Fruit fly (Drosophila melanogaster) whole organism, embryonic: Measurements from ENCODE around the gene CG32026.

ENCODE experiments used
- Blimp-1 ChIP-seq: fragments of 200-800 bp; sonication (Bioruptor generic); optimal IDR thresholded peaks from 3 replicates; lab custom pipeline; 2018; ENCODE audit warnings: missing biosample characterization, missing genetic modification characterization, mild to moderate bottlenecking, moderate library complexity, missing genetic modification reagents
- CG10654 ChIP-seq: fragments of 200-800 bp; sonication (Bioruptor generic); optimal IDR thresholded peaks from 2 replicates; lab custom pipeline; 2016; ENCODE audit warnings: missing biosample characterization, missing genetic modification characterization
- CG12391 ChIP-seq: fragments of 200-800 bp; sonication (Bioruptor generic); optimal IDR thresholded peaks from 3 replicates; lab custom pipeline; 2018; ENCODE audit warnings: missing biosample characterization, mild to moderate bottlenecking, missing genetic modification characterization, moderate library complexity
- CG14441 ChIP-seq: fragments of 200-800 bp; sonication (Bioruptor generic); IDR thresholded peaks from 2 replicates; pipeline ENCODE4 v1.3.6; 2022; ENCODE audit warnings: missing biosample characterization, missing genetic modification characterization
- CG1832 ChIP-seq: fragments of 200-800 bp; sonication (Bioruptor generic); optimal IDR thresholded peaks from 2 replicates; lab custom pipeline; 2017; ENCODE audit warnings: missing biosample characterization, mild to moderate bottlenecking, missing genetic modification characterization, inconsistent platforms
- CG18599 ChIP-seq: fragments of 200-800 bp; sonication (Bioruptor generic); optimal IDR thresholded peaks from 3 replicates; lab custom pipeline; 2017; ENCODE audit warnings: missing biosample characterization, missing genetic modification characterization, mild to moderate bottlenecking, moderate library complexity, missing genetic modification reagents
- CG18764 ChIP-seq: fragments of 200-800 bp; sonication (Bioruptor generic); optimal IDR thresholded peaks from 3 replicates; lab custom pipeline; 2016; ENCODE audit warnings: missing biosample characterization, missing genetic modification characterization
- CG31365 ChIP-seq: fragments of 200-800 bp; sonication (Bioruptor generic); optimal IDR thresholded peaks from 2 replicates; lab custom pipeline; 2018; ENCODE audit warnings: missing biosample characterization, mild to moderate bottlenecking, missing genetic modification characterization
- CG32767 ChIP-seq: fragments of 200-800 bp; sonication (Bioruptor generic); IDR thresholded peaks from 2 replicates; pipeline ENCODE4 v1.3.6; 2022; ENCODE audit warnings: missing biosample characterization, missing genetic modification characterization
- CG8359 ChIP-seq: fragments of 200-800 bp; sonication (Bioruptor generic); optimal IDR thresholded peaks from 2 replicates; lab custom pipeline; 2017; ENCODE audit warnings: missing biosample characterization, mild to moderate bottlenecking, missing genetic modification characterization, borderline replicate concordance
- CG8944 ChIP-seq: fragments of 200-800 bp; sonication (Bioruptor generic); optimal IDR thresholded peaks from 3 replicates; lab custom pipeline; 2016; ENCODE audit warnings: missing biosample characterization, missing genetic modification characterization
- D19A ChIP-seq: fragments of 200-800 bp; optimal IDR thresholded peaks from 3 replicates; lab custom pipeline; 2019; ENCODE audit warnings: missing biosample characterization, mild to moderate bottlenecking, missing genetic modification characterization, moderate library complexity
- Ets65A ChIP-seq: fragments of 200-800 bp; sonication (Bioruptor generic); peaks from one replicate; lab custom pipeline; 2016; ENCODE audit warnings: missing biosample characterization, missing genetic modification characterization
- Ets97D ChIP-seq: fragments of 200-800 bp; sonication (Bioruptor generic); optimal IDR thresholded peaks from 3 replicates; lab custom pipeline; 2016; ENCODE audit warnings: missing biosample characterization, missing genetic modification characterization
- Fer2 ChIP-seq: fragments of 200-800 bp; sonication (Bioruptor generic); optimal IDR thresholded peaks from 2 replicates; lab custom pipeline; 2018; ENCODE audit warnings: missing biosample characterization, mild to moderate bottlenecking, missing genetic modification characterization, moderate library complexity
- GATAe ChIP-seq: fragments of 200-800 bp; sonication (Bioruptor generic); conservative IDR thresholded peaks from 2 replicates; pipeline ENCODE4 v1.3.6; 2022; ENCODE audit warnings: missing biosample characterization, missing genetic modification characterization
- MTF-1 ChIP-seq: fragments of 200-800 bp; sonication (Bioruptor generic); optimal IDR thresholded peaks from 2 replicates; lab custom pipeline; 2018; ENCODE audit warnings: missing biosample characterization, mild to moderate bottlenecking, missing genetic modification characterization, borderline replicate concordance
- Med ChIP-seq: fragments of 200-800 bp; sonication (Bioruptor generic); peaks from one replicate; lab custom pipeline; 2016; ENCODE audit warnings: missing biosample characterization, missing genetic modification characterization, mild to moderate bottlenecking, inconsistent platforms, moderate library complexity
- Side ChIP-seq: fragments of 200-800 bp; sonication (Bioruptor generic); optimal IDR thresholded peaks from 2 replicates; lab custom pipeline; 2016; ENCODE audit warnings: missing biosample characterization, missing genetic modification characterization
- Tbp ChIP-seq: fragments of >200 bp; optimal IDR thresholded peaks from 2 replicates; lab custom pipeline; 2018; ENCODE audit warnings: missing biosample characterization, missing genetic modification characterization
- aop ChIP-seq: fragments of 200-800 bp; sonication (Bioruptor generic); IDR thresholded peaks from 2 replicates; pipeline ENCODE4 v1.3.6; 2022; ENCODE audit warnings: missing biosample characterization, missing genetic modification characterization
- cg ChIP-seq: fragments of 200-800 bp; sonication (Bioruptor generic); optimal IDR thresholded peaks from 3 replicates; lab custom pipeline; 2019; ENCODE audit warnings: missing biosample characterization, mild to moderate bottlenecking, missing genetic modification characterization, moderate library complexity
- dpn ChIP-seq, 2 experiments: fragments of 200-800 bp; sonication (Bioruptor generic); optimal IDR thresholded peaks; 3 replicates each; lab custom pipeline; 2016; ENCODE audit warnings: missing biosample characterization in 2 of 2, missing genetic modification characterization in 2 of 2
- dysf ChIP-seq: fragments of 200-800 bp; sonication (Bioruptor generic); IDR thresholded peaks from 3 replicates; pipeline ENCODE4 v1.3.6; 2022; ENCODE audit warnings: missing biosample characterization, missing genetic modification characterization
- eve ChIP-seq, 2 experiments: fragments of >200 bp; optimal IDR thresholded peaks; 2 replicates each; lab custom pipeline; 2017; ENCODE audit warnings: missing biosample characterization in 2 of 2, missing genetic modification characterization in 2 of 2
- fd96Cb ChIP-seq: fragments of 200-800 bp; sonication (Bioruptor generic); optimal IDR thresholded peaks from 2 replicates; lab custom pipeline; 2018; ENCODE audit warnings: missing biosample characterization, mild to moderate bottlenecking, missing genetic modification characterization, moderate library complexity
- grn ChIP-seq: fragments of 200-800 bp; sonication (Bioruptor generic); optimal IDR thresholded peaks from 3 replicates; lab custom pipeline; 2017; ENCODE audit warnings: missing biosample characterization, missing genetic modification characterization
- ken ChIP-seq: fragments of 200-800 bp; sonication (Bioruptor generic); IDR thresholded peaks from 3 replicates; pipeline ENCODE4 v1.3.6; 2022; ENCODE audit warnings: missing biosample characterization, missing genetic modification characterization
- odd ChIP-seq: fragments of 200-800 bp; sonication (Bioruptor generic); optimal IDR thresholded peaks from 2 replicates; lab custom pipeline; 2017; ENCODE audit warnings: missing biosample characterization, mild to moderate bottlenecking, missing genetic modification characterization
- salm ChIP-seq: fragments of 200-800 bp; sonication (Bioruptor generic); optimal IDR thresholded peaks from 2 replicates; lab custom pipeline; 2018; ENCODE audit warnings: missing biosample characterization, mild to moderate bottlenecking, missing genetic modification characterization
- schlank ChIP-seq: fragments of 200-800 bp; sonication (Bioruptor generic); optimal IDR thresholded peaks from 2 replicates; lab custom pipeline; 2018; ENCODE audit warnings: missing biosample characterization, mild to moderate bottlenecking, missing genetic modification characterization
- slbo ChIP-seq: fragments of 200-800 bp; sonication (Bioruptor generic); IDR thresholded peaks from 2 replicates; pipeline ENCODE4 v1.3.6; 2022; ENCODE audit warnings: missing biosample characterization, missing genetic modification characterization
- so ChIP-seq: fragments of 200-800 bp; sonication (Bioruptor generic); IDR thresholded peaks from 3 replicates; pipeline ENCODE4 v1.3.6; 2022; ENCODE audit warnings: missing biosample characterization, missing genetic modification characterization
- wdn ChIP-seq: fragments of 200-800 bp; sonication (Bioruptor generic); IDR thresholded peaks from 2 replicates; pipeline ENCODE4 v1.3.6; 2022; ENCODE audit warnings: missing biosample characterization, missing genetic modification characterization

The CG32026 gene

DNA sequence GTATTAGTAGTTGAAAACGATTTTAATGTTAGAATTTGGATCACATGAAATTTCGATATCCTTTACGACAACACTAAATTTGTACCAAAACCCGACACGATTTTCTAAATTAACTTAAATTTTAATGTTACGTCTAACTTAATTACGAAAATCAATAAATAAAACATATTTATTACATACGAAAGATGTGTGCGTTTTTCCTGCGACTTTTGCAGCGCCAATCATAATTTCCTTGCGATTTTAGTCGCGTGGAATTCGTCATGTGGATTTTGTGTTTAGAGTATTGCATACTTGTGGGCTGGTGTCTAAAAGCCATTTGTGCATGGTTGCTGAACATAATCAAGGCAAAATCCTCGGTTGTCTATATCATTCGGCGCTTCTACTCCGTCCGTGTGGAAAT lies 37.7 kb upstream of the CG32026 start:
- TF ChIP-seq CG1832 (GFP tag; lab: Kevin White, UChicago) (no peak), eve (GFP tag; optimal IDR thresholded peaks at IDR 0.05; lab: Kevin White, UChicago) (peak in 1 of 2 experiments; percentile 70), slbo (GFP tag; lab: Robert Waterston, UW) (no peak), CG8359 (GFP tag; lab: Kevin White, UChicago) (peak; percentile 100), Tbp (GFP tag; lab: Kevin White, UChicago) (peak; percentile 28)
- TF ChIP-seq, all 482 proteins: peak for 3

DNA sequence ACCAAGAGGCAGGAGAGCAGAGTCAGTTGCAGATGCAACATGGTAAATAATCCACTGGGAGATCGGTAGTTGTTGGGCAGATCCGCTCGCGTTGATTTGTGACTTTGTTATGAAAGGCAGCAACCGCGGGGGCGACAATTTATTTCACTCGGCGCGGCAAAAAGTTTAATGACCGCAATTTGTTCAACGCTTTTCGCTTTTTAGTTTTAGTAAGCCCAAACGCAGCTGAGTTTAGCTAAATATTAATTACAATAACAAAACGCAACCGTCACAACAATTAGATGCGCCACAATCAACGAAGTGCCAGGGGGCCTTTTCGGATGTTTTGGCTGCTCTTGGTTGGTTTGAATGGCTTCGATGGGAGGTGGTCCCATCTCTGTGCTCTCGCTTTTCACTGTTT lies 35.8 kb upstream of the CG32026 start, which contains the start of gene CG13310:
CG13310 (minus strand) TSS at position 101 of the 400 bp plus-strand sequence.
- TF ChIP-seq D19A (no peak), salm (tag; lab: Kevin White, UChicago) (no peak)

DNA sequence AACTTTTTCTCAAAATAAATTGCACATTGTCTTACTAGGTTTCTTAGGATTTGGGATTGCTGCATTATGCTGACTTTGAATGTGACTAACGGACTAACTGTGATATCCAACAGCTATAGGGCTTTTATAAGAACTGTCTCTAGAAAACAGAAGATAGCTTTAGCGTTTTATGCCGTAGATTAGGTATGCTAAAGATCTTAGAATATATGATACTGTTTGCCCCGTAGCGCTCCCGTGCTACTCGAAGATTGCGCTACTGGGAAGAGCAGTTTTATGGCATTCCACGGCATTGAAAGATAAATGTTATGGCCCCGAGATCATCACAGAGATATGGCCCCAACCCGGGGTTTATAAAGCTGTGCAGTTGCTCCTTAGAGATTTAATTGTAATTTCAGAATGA lies 34.2 kb upstream of the CG32026 start, which contains the start of the genes CG13311 and CG34426:
CG13311 (minus strand) TSS at position 101 of the 400 bp plus-strand sequence.
CG34426 (plus strand) TSS at position 400 of the 400 bp plus-strand sequence.
- TF ChIP-seq CG8944 (no peak), schlank (tag; lab: Kevin White, UChicago) (no peak)

DNA sequence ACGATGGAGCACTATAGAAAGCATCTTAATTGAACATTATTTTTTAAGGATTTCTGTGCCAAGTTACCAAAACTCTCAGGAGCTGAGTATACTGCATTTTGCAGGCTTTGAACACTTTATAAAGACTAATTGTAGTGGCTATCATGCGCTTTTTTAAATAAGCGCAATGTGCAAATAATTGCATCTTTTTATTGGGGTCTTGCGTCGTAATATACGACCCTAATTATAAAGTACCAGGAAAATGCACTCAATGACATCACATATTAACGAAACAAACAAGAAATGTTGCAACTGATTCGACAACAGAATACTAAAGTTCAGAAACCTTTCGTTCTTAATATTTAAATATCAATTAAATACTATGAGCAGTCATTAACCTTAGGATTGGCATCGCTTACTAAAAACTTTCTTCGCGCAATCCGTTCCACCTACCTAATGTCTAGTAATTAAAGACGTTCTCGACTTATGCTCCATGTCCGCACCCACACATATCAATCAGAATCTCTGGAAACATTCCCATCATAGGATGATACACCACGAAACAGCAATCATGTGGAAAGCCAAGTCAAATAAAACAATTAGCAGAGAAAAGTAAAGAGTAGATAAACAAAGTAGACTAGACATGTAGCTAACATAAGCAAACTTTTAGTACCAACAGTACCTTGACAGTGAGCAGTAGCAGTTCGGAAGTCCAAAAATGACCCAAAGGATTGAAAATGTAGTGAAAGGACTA lies 32.0 kb upstream of the CG32026 start, which contains the start of the genes CG32023 and CG34427:
CG32023 (minus strand) TSS at position 101 of the 733 bp plus-strand sequence.
CG34427 (plus strand) TSS at position 683 of the 733 bp plus-strand sequence.
- no peak for TF ChIP-seq CG8359 (GFP tag; lab: Kevin White, UChicago)
- no peak for TF ChIP-seq CG18599 (GFP tag; lab: Kevin White, UChicago)
- TF ChIP-seq MTF-1 = no peak
- TF ChIP-seq grn = no peak

DNA sequence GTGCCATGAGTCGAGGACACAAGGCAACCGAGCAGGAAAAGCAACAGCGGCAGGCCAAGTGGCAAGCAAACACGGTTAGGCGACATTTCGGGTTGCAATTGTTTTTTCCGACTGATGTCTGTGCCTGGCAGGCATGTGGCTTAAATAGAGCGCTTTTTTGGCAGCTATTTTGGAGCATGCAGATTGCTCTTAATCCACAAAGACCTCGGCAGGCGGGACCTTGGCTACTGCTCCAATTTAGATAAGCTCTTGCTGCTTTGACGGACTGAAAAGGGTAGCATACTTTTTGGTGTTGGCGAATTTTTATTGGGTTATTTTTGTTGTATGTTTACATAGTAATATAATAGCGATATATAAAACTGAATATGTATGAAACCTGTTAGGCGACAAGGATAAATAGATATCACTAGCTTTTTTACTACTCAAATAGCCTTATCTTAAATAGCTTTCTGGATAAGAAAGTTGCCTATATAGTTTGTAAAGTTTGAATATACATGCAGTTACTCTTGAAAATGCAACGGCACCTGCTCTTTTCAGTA lies 29.1 kb upstream of the CG32026 start, which contains the start of the genes CG13312 and CG32024:
CG13312 (minus strand) TSS at position 101 of the 539 bp plus-strand sequence.
CG32024 (plus strand) TSS at position 489 of the 539 bp plus-strand sequence.
- no peak for TF ChIP-seq cg (GFP tag; lab: Kevin White, UChicago)
- TF ChIP-seq CG8359 (GFP tag; lab: Kevin White, UChicago) = peak; percentile 67

DNA sequence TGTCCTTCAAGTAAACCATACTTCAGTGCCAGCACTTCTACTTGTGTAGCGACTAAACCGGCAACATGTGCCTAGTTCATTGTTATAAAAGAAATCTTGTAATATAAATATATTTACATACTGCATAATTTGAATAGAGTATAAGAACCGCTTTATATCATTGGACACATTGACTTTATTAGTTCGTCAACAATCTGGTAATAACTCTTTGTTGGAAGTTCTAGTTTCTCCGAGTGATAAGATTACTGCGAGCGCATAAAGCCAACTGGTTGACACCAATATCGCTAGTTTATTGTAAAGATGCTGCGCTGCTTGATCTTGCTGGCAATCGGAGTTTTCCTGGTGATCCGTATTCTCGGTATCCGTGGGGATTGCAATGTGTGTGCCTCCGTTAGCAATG lies 28.0 kb upstream of the CG32026 start, which contains the start of gene CG13308:
CG13308 (plus strand) TSS at position 301 of the 400 bp plus-strand sequence.
- TF ChIP-seq Ets65A (GFP tag; lab: Kevin White, UChicago) (peak; percentile 56), CG31365 (no peak)

DNA sequence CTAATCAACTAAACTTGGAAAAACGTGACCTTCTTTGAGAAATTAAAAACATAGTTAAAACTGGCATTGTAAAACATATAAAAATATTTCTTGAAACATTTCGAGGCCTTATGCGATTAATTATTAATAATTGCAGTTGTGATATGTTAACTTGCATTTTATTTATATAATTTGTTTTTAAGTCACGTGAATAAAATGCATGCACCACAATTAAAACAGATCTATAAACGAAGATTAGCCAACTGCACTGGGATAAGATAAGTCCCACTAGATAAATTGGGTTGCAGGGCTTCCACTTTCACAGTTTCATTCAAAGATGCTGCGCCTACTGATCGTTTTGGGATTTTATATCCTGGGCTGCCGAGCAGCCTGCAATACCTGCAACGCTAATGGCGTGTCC lies 26.2 kb upstream of the CG32026 start, which contains the start of gene CG13309:
CG13309 (plus strand) TSS at position 301 of the 400 bp plus-strand sequence.
- TF ChIP-seq Side (GFP tag; lab: Kevin White, UChicago) (no peak), Ets97D (no peak), CG18764 (GFP tag; lab: Kevin White, UChicago) (no peak)

DNA sequence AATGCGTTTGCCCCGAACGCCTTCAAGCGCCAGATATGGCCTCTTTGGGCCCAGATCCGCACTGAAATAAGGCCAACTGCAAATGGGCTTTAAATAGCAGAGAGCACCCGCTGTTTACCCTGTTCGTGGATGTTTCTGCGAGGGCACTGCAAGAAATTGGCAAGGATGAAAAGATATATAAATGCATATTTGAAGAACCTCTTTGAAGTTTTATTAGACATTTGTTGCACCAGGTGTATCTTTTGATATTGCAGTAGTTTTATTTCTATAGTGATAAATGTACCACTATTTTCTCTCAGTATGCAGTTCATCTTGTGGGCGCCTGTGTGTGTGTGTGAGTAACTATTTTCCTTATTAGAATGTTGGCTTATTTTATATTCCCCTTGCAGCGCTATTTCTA lies 22.8 kb upstream of the CG32026 start:
- TF ChIP-seq GATAe (GFP tag; lab: Robert Waterston, UW) (no peak), CG14441 (GFP tag; lab: Robert Waterston, UW) (peak; percentile 65), CG32767 (GFP tag; lab: Robert Waterston, UW) (peak; percentile 68), Fer2 (tag; lab: Kevin White, UChicago) (no peak), Blimp-1 (GFP tag; lab: Kevin White, UChicago) (peak; percentile 42), fd96Cb (tag; lab: Kevin White, UChicago) (peak; percentile 10), so (GFP tag; lab: Robert Waterston, UW) (0 out of 3 replicates have a peak, but pooled peaks have one; percentile 31), slbo (GFP tag; lab: Robert Waterston, UW) (peak; percentile 64), CG12391 (tag; lab: Kevin White, UChicago) (peak; percentile 4), Med (GFP tag; lab: Kevin White, UChicago) (peak; percentile 55), dpn (GFP tag; optimal IDR thresholded peaks at IDR 0.05; lab: Kevin White, UChicago) (peak in 1 of 2 experiments; percentile 8), CG10654 (GFP tag; lab: Kevin White, UChicago) (no peak), odd (GFP tag; lab: Kevin White, UChicago) (no peak), aop (GFP tag; lab: Robert Waterston, UW) (0 out of 2 replicates have a peak, but pooled peaks have one; percentile 36), wdn (GFP tag; lab: Robert Waterston, UW) (0 out of 2 replicates have a peak, but pooled peaks have one; percentile 6), ken (peak; percentile 53; the same call in 1 of the 3 replicates), dysf (GFP tag; lab: Robert Waterston, UW) (peak; percentile 73)
